Worm (Caenorhabditis elegans) whole organism, early embryonic: ENCODE data around the gene ceh-84.
"Not testable (repeated sequence)": the region's sequence is repeated elsewhere in the genome, so short reads cannot be mapped to it uniquely, and the experiment has no call there.

ENCODE experiments used
- B0310.2 ChIP-seq: sonication (generic microtip); optimal IDR thresholded peaks from 2 replicates; lab custom pipeline; 2016; ENCODE audit warnings: mild to moderate bottlenecking, missing genetic modification characterization, missing compliant biosample characterization
- F13C5.2 ChIP-seq: sonication (generic microtip); optimal IDR thresholded peaks from 2 replicates; lab custom pipeline; 2017; ENCODE audit warnings: mild to moderate bottlenecking, missing genetic modification characterization, inconsistent platforms, missing compliant biosample characterization
- aly-1 ChIP-seq: sonication (generic microtip); optimal IDR thresholded peaks from 2 replicates; lab custom pipeline; 2016; ENCODE audit warnings: missing genetic modification characterization, missing compliant biosample characterization
- ama-1 ChIP-seq: fragments of 150-350 bp; optimal IDR thresholded peaks from 2 replicates; lab custom pipeline; 2014
- ceh-13 ChIP-seq: fragments of 200-800 bp; sonication (Bioruptor generic); optimal IDR thresholded peaks from 2 replicates; lab custom pipeline; 2018; ENCODE audit warnings: mild to moderate bottlenecking, missing genetic modification characterization, missing compliant biosample characterization
- ceh-36 ChIP-seq: sonication (generic microtip); optimal IDR thresholded peaks from 2 replicates; lab custom pipeline; 2016; ENCODE audit warnings: missing genetic modification characterization, inconsistent platforms, missing compliant biosample characterization
- ets-7 ChIP-seq: sonication (generic microtip); optimal IDR thresholded peaks from 2 replicates; lab custom pipeline; 2016; ENCODE audit warnings: missing genotype, missing genetic modification characterization, missing compliant biosample characterization
- flt-1 ChIP-seq: fragments of 200-800 bp; sonication (Bioruptor generic); IDR thresholded peaks from 2 replicates; pipeline ENCODE4 v1.3.6; 2022; ENCODE audit warnings: missing genetic modification characterization, missing compliant biosample characterization
- hmbx-1 ChIP-seq: sonication (generic microtip); optimal IDR thresholded peaks from 2 replicates; lab custom pipeline; 2016; ENCODE audit warnings: mild to moderate bottlenecking, missing genetic modification characterization, missing compliant biosample characterization
- hmg-4 ChIP-seq: fragments of 200-800 bp; sonication (Bioruptor generic); optimal IDR thresholded peaks from 2 replicates; lab custom pipeline; 2018; ENCODE audit warnings: mild to moderate bottlenecking, missing genetic modification characterization, missing compliant biosample characterization
- hnd-1 ChIP-seq: sonication (generic microtip); optimal IDR thresholded peaks from 2 replicates; lab custom pipeline; 2016; ENCODE audit warnings: missing genetic modification characterization, missing compliant biosample characterization
- pes-1 ChIP-seq: fragments of 200-800 bp; sonication (Bioruptor generic); IDR thresholded peaks from 2 replicates; pipeline ENCODE4 v1.3.6; 2022; ENCODE audit warnings: missing genetic modification reagents, missing genetic modification characterization, missing compliant biosample characterization
- scrt-1 ChIP-seq: fragments of 200-800 bp; sonication (Bioruptor generic); IDR thresholded peaks from 2 replicates; pipeline ENCODE4 v1.3.6; 2022; ENCODE audit warnings: missing genetic modification characterization, missing compliant biosample characterization
- sea-1 ChIP-seq: fragments of 200-800 bp; sonication (Bioruptor generic); conservative IDR thresholded peaks from 2 replicates; pipeline ENCODE4 v1.3.6; 2022; ENCODE audit warnings: missing genetic modification characterization, missing compliant biosample characterization
- tbx-11 ChIP-seq: fragments of 200-800 bp; sonication (Bioruptor generic); IDR thresholded peaks from 2 replicates; pipeline ENCODE4 v1.3.6; 2022; ENCODE audit warnings: missing genetic modification characterization, missing compliant biosample characterization
- tbx-37 ChIP-seq: fragments of 200-800 bp; sonication (Bioruptor generic); conservative IDR thresholded peaks from 2 replicates; pipeline ENCODE4 v1.3.6; 2022; ENCODE audit warnings: missing genetic modification reagents, missing genetic modification characterization, missing compliant biosample characterization
- tra-4 ChIP-seq: sonication (generic microtip); optimal IDR thresholded peaks from 2 replicates; lab custom pipeline; 2017; ENCODE audit warnings: missing genetic modification characterization, missing compliant biosample characterization

The ceh-84 gene

ce11 chrII:2028712-2029111, 28.1 kb upstream of the ceh-84 start, which contains the start of gene bath-1:
Gene bath-1, minus strand, starts transcription at chrII:2028812.
- TF ChIP-seq scrt-1 (GFP tag; lab: Robert Waterston, UW) (no peak), hmbx-1 (tag; lab: Kevin White, UChicago) (no peak), B0310.2 (tag; lab: Kevin White, UChicago) (no peak)

- TF ChIP-seq scrt-1 (GFP tag; lab: Robert Waterston, UW): no peak
- no peak for TF ChIP-seq hmg-4 (GFP tag; lab: Kevin White, UChicago)
- TF ChIP-seq tra-4 (tag; lab: Kevin White, UChicago): no peak
- no peak for TF ChIP-seq tbx-37
- no peak for TF ChIP-seq hnd-1 (tag; lab: Kevin White, UChicago)
- TF ChIP-seq tbx-11 (GFP tag; lab: Robert Waterston, UW): no peak
- no peak for TF ChIP-seq ceh-36 (tag; lab: Kevin White, UChicago)
- TF ChIP-seq sea-1 (GFP tag; lab: Robert Waterston, UW): no peak
- no peak for TF ChIP-seq ceh-13 (GFP tag; lab: Kevin White, UChicago)
- TF ChIP-seq ama-1 (lab: Kevin White, UChicago): no peak
- no peak for TF ChIP-seq F13C5.2 (tag; lab: Kevin White, UChicago)
Observed at ce11 chrII:2026525-2026924, 25.9 kb upstream of the ceh-84 start, which contains the start of gene bath-21. Gene bath-21, minus strand, starts transcription at chrII:2026625.

ce11 chrII:2023514-2023913, 22.9 kb upstream of the ceh-84 start, which contains the start of gene cya-2:
Gene cya-2, minus strand, starts transcription at chrII:2023614.
- not testable (repeated sequence) for TF ChIP-seq tbx-37; tbx-11 (GFP tag; lab: Robert Waterston, UW); hnd-1 (tag; lab: Kevin White, UChicago)

- TF ChIP-seq hnd-1 (tag; lab: Kevin White, UChicago): no peak
- no peak for TF ChIP-seq F13C5.2 (tag; lab: Kevin White, UChicago)
- no peak for TF ChIP-seq ama-1 (lab: Kevin White, UChicago)
- TF ChIP-seq pes-1 (GFP tag; lab: Robert Waterston, UW): no peak
- TF ChIP-seq hmg-4 (GFP tag; lab: Kevin White, UChicago): no peak
- no peak for TF ChIP-seq ets-7 (tag; lab: Kevin White, UChicago)
- no peak for TF ChIP-seq tra-4 (tag; lab: Kevin White, UChicago)
- TF ChIP-seq hmbx-1 (tag; lab: Kevin White, UChicago): no peak
- no peak for TF ChIP-seq tbx-11 (GFP tag; lab: Robert Waterston, UW)
- no peak for TF ChIP-seq ceh-36 (tag; lab: Kevin White, UChicago)
- TF ChIP-seq sea-1 (GFP tag; lab: Robert Waterston, UW): no peak
- TF ChIP-seq aly-1 (tag; lab: Kevin White, UChicago): no peak
- no peak for TF ChIP-seq ceh-13 (GFP tag; lab: Kevin White, UChicago)
- TF ChIP-seq tbx-37: no peak
- TF ChIP-seq B0310.2 (tag; lab: Kevin White, UChicago): no peak
- TF ChIP-seq scrt-1 (GFP tag; lab: Robert Waterston, UW): no peak
- no peak for TF ChIP-seq flt-1 (GFP tag; lab: Robert Waterston, UW)
Observed at ce11 chrII:2013856-2014255, 13.2 kb upstream of the ceh-84 start.

ce11 chrII:2012698-2013097, 12.1 kb upstream of the ceh-84 start, which contains the start of gene F59H6.15:
Gene F59H6.15, plus strand, starts transcription at chrII:2012998.
- no peak for TF ChIP-seq B0310.2 (tag; lab: Kevin White, UChicago)
- TF ChIP-seq ama-1 (lab: Kevin White, UChicago): no peak
- TF ChIP-seq tbx-37: no peak
- no peak for TF ChIP-seq aly-1 (tag; lab: Kevin White, UChicago)
- no peak for TF ChIP-seq sea-1 (GFP tag; lab: Robert Waterston, UW)

- TF ChIP-seq tra-4 (tag; lab: Kevin White, UChicago): no peak
- no peak for TF ChIP-seq flt-1 (GFP tag; lab: Robert Waterston, UW)
- no peak for TF ChIP-seq ets-7 (tag; lab: Kevin White, UChicago)
- TF ChIP-seq tbx-37: no peak
- no peak for TF ChIP-seq B0310.2 (tag; lab: Kevin White, UChicago)
Observed at ce11 chrII:2011179-2011578, 10.6 kb upstream of the ceh-84 start.

- TF ChIP-seq scrt-1 (GFP tag; lab: Robert Waterston, UW); tbx-11 (GFP tag; lab: Robert Waterston, UW); hmbx-1 (tag; lab: Kevin White, UChicago): not testable (repeated sequence)
Observed at ce11 chrII:1998561-1998960, 2.1 kb downstream of the ceh-84 start, which contains the start of gene math-19. Gene math-19, plus strand, starts transcription at chrII:1998861.

- TF ChIP-seq hnd-1 (tag; lab: Kevin White, UChicago) (no peak), tra-4 (tag; lab: Kevin White, UChicago) (no peak), tbx-37 (no peak), aly-1 (tag; lab: Kevin White, UChicago) (no peak), ceh-13 (GFP tag; lab: Kevin White, UChicago) (no peak), tbx-11 (GFP tag; lab: Robert Waterston, UW) (no peak)
Observed at ce11 chrII:1996237-1996636, 4.4 kb downstream of the ceh-84 start, which contains the start of gene math-20. Gene math-20, plus strand, starts transcription at chrII:1996537.
